Fruit fly (Drosophila melanogaster) whole organism: ENCODE measurements around the gene Mul1.

Experiments
- CG8478 ChIP-seq: fragments of >200 bp; optimal IDR thresholded peaks from 2 replicates; lab custom pipeline; 2018; ENCODE audit warnings: inconsistent platforms
- Dll ChIP-seq: fragments of >200 bp; optimal IDR thresholded peaks from 2 replicates; lab custom pipeline; 2017
- EcR ChIP-seq, 2 experiments: fragments of >200 bp; optimal IDR thresholded peaks; 2 replicates each; lab custom pipeline; 2017; ENCODE audit warnings: missing biosample characterization in 2 of 2, missing genetic modification characterization in 2 of 2, missing genetic modification reagents in 2 of 2
- psq ChIP-seq: fragments of >200 bp; optimal IDR thresholded peaks from 2 replicates; lab custom pipeline; 2017
- usp ChIP-seq: fragments of >200 bp; optimal IDR thresholded peaks from 2 replicates; lab custom pipeline; 2017; ENCODE audit warnings: missing biosample characterization, missing genetic modification characterization, mixed read lengths

dm6 chr3L:4072717-4073116 lies 51.5 kb downstream of the Mul1 start:
- no peak for TF ChIP-seq Dll (lab: Kevin White, UChicago)
- TF ChIP-seq usp (GFP tag; lab: Kevin White, UChicago), result no peak
- no peak for TF ChIP-seq psq (lab: Kevin White, UChicago)
- TF ChIP-seq EcR (GFP tag; optimal IDR thresholded peaks at IDR 0.05; lab: Kevin White, UChicago), result no peak
- no peak for TF ChIP-seq CG8478
